Worm (Caenorhabditis elegans): ENCODE results near the gene sre-18.

ce11 chrIV:12227012-12227411 is 2.6 kb downstream of the sre-18 start, which contains the start of gene mlt-3:
- TF ChIP-seq cog-1 (tag; optimal IDR thresholded peaks at IDR 0.05) (no peak), ref-1 (GFP tag; conservative IDR thresholded peaks at IDR 0.05) (no peak), tab-1 (GFP tag; IDR thresholded peaks at IDR 0.05) (no peak), ztf-23 (GFP tag; IDR thresholded peaks at IDR 0.05) (no peak), klf-2 (GFP tag; conservative IDR thresholded peaks at IDR 0.05) (no peak), flt-1 (GFP tag; IDR thresholded peaks at IDR 0.05) (no peak), med-1 (GFP tag; optimal IDR thresholded peaks at IDR 0.05; ENCODE audit: insufficient read depth) (no peak), T22C8.4 (GFP tag; IDR thresholded peaks at IDR 0.05) (no peak)
